Worm (Caenorhabditis elegans) whole organism, L2 larva: ENCODE results near the gene zig-3.

Experiments
- C34F6.9 ChIP-seq: fragments of 150-350 bp; optimal IDR thresholded peaks from 2 replicates; lab custom pipeline; 2014; ENCODE audit warnings: missing biosample characterization, missing genetic modification characterization
- F13H6.1 ChIP-seq: sonication (generic microtip); optimal IDR thresholded peaks from 2 replicates; lab custom pipeline; 2016; ENCODE audit warnings: missing genetic modification characterization, missing compliant biosample characterization
- ZK546.5 ChIP-seq: sonication (generic microtip); optimal IDR thresholded peaks from 2 replicates; lab custom pipeline; 2017; ENCODE audit warnings: missing biosample characterization, missing genetic modification characterization
- alr-1 ChIP-seq: fragments of 150-350 bp; optimal IDR thresholded peaks from 2 replicates; lab custom pipeline; 2014; ENCODE audit warnings: missing biosample characterization, missing genetic modification characterization
- aly-2 ChIP-seq: fragments of 150-350 bp; optimal IDR thresholded peaks from 2 replicates; lab custom pipeline; 2014; ENCODE audit warnings: missing biosample characterization, missing genetic modification characterization
- ama-1 ChIP-seq: fragments of 150-350 bp; optimal IDR thresholded peaks from 2 replicates; lab custom pipeline; 2018; ENCODE audit warnings: inconsistent platforms
- blmp-1 ChIP-seq: sonication (generic microtip); optimal IDR thresholded peaks from 2 replicates; lab custom pipeline; 2017; ENCODE audit warnings: missing genetic modification characterization, mild to moderate bottlenecking, missing compliant biosample characterization, antibody characterized with exemption, moderate library complexity; ENCODE audit not compliant: insufficient read depth
- crh-2 ChIP-seq: sonication (generic microtip); optimal IDR thresholded peaks from 2 replicates; lab custom pipeline; 2017; ENCODE audit warnings: missing biosample characterization, missing genetic modification characterization
- dmd-4 ChIP-seq: sonication (generic microtip); optimal IDR thresholded peaks from 2 replicates; lab custom pipeline; 2017; ENCODE audit warnings: missing biosample characterization, missing genetic modification characterization
- egl-27 ChIP-seq: sonication (generic microtip); optimal IDR thresholded peaks from 3 replicates; lab custom pipeline; 2017; ENCODE audit warnings: missing biosample characterization, missing genetic modification reagents, missing genetic modification characterization
- elt-1 ChIP-seq: fragments of 150-350 bp; optimal IDR thresholded peaks from 2 replicates; lab custom pipeline; 2014; ENCODE audit warnings: missing biosample characterization, missing genetic modification characterization
- fos-1 ChIP-seq: fragments of 150-350 bp; optimal IDR thresholded peaks from 2 replicates; lab custom pipeline; 2014; ENCODE audit warnings: missing biosample characterization, missing genetic modification characterization
- gmeb-1 ChIP-seq: fragments of 150-350 bp; optimal IDR thresholded peaks from 2 replicates; lab custom pipeline; 2014; ENCODE audit warnings: missing biosample characterization, missing genetic modification characterization
- lin-13 ChIP-seq: fragments of 150-350 bp; optimal IDR thresholded peaks from 2 replicates; lab custom pipeline; 2014; ENCODE audit warnings: missing biosample characterization, missing genetic modification reagents, missing genetic modification characterization
- lsy-2 ChIP-seq, 2 experiments: fragments of 150-350 bp in 1 of 2; sonication (generic microtip) in 1 of 2; optimal IDR thresholded peaks; 2 replicates each; lab custom pipeline; 2014 to 2017; ENCODE audit warnings: missing biosample characterization in 2 of 2, missing genetic modification characterization in 2 of 2
- mab-5 ChIP-seq: fragments of 150-350 bp; optimal IDR thresholded peaks from 2 replicates; lab custom pipeline; 2014; ENCODE audit warnings: missing biosample characterization, missing genetic modification characterization
- nhr-11 ChIP-seq: fragments of 150-350 bp; optimal IDR thresholded peaks from 2 replicates; lab custom pipeline; 2014; ENCODE audit warnings: missing biosample characterization, missing genetic modification characterization
- nhr-129 ChIP-seq: fragments of 150-350 bp; optimal IDR thresholded peaks from 2 replicates; lab custom pipeline; 2014; ENCODE audit warnings: missing biosample characterization, missing genetic modification characterization
- nhr-21 ChIP-seq: fragments of 150-350 bp; optimal IDR thresholded peaks from 2 replicates; lab custom pipeline; 2014; ENCODE audit warnings: missing biosample characterization, missing genetic modification characterization
- nhr-23 ChIP-seq: fragments of 150-350 bp; optimal IDR thresholded peaks from 2 replicates; lab custom pipeline; 2014; ENCODE audit warnings: missing biosample characterization, missing genetic modification reagents, missing genetic modification characterization
- nhr-237 ChIP-seq: fragments of 150-350 bp; optimal IDR thresholded peaks from 2 replicates; lab custom pipeline; 2014; ENCODE audit warnings: missing biosample characterization, missing genetic modification characterization
- nhr-25 ChIP-seq: fragments of 150-350 bp; sonication (generic microtip); optimal IDR thresholded peaks from 3 replicates; lab custom pipeline; 2014; ENCODE audit warnings: missing biosample characterization, missing genetic modification characterization
- nhr-6 ChIP-seq: fragments of 150-350 bp; optimal IDR thresholded peaks from 2 replicates; lab custom pipeline; 2014; ENCODE audit warnings: missing biosample characterization, missing genetic modification characterization
- sem-4 ChIP-seq: fragments of 150-350 bp; optimal IDR thresholded peaks from 2 replicates; lab custom pipeline; 2014; ENCODE audit warnings: missing biosample characterization, missing genetic modification reagents, missing genetic modification characterization
- sma-3 ChIP-seq: sonication (generic microtip); optimal IDR thresholded peaks from 2 replicates; lab custom pipeline; 2016; ENCODE audit warnings: missing genetic modification reagents, missing genetic modification characterization, missing compliant biosample characterization
- sma-9 ChIP-seq, 2 experiments: fragments of 150-350 bp in 1 of 2; sonication (generic microtip) in 1 of 2; optimal IDR thresholded peaks; 2 replicates each; lab custom pipeline; 2014 to 2016; ENCODE audit warnings: missing genetic modification characterization in 2 of 2, mild to moderate bottlenecking in 1 of 2, missing biosample characterization in 1 of 2, missing compliant biosample characterization in 1 of 2, missing genetic modification reagents in 1 of 2, moderate library complexity in 1 of 2
- zag-1 ChIP-seq: fragments of 150-350 bp; optimal IDR thresholded peaks from 2 replicates; lab custom pipeline; 2014; ENCODE audit warnings: missing biosample characterization, missing genetic modification characterization
- ztf-11 ChIP-seq: sonication (generic microtip); optimal IDR thresholded peaks from 2 replicates; lab custom pipeline; 2017; ENCODE audit warnings: missing biosample characterization, missing genetic modification characterization
- ztf-4 ChIP-seq: fragments of 150-350 bp; optimal IDR thresholded peaks from 2 replicates; lab custom pipeline; 2014; ENCODE audit warnings: missing biosample characterization, missing genetic modification characterization

The zig-3 gene

ce11 chrX:7951578-7951977, 21.0 kb downstream of the zig-3 start (continued):
- TF ChIP-seq nhr-23 (tag; lab: Kevin White, UChicago) (no peak), ztf-11 (tag; lab: Kevin White, UChicago) (no peak), mab-5 (tag; lab: Kevin White, UChicago) (peak; percentile 64)
- TF ChIP-seq, all 48 proteins: peak for 23

DNA sequence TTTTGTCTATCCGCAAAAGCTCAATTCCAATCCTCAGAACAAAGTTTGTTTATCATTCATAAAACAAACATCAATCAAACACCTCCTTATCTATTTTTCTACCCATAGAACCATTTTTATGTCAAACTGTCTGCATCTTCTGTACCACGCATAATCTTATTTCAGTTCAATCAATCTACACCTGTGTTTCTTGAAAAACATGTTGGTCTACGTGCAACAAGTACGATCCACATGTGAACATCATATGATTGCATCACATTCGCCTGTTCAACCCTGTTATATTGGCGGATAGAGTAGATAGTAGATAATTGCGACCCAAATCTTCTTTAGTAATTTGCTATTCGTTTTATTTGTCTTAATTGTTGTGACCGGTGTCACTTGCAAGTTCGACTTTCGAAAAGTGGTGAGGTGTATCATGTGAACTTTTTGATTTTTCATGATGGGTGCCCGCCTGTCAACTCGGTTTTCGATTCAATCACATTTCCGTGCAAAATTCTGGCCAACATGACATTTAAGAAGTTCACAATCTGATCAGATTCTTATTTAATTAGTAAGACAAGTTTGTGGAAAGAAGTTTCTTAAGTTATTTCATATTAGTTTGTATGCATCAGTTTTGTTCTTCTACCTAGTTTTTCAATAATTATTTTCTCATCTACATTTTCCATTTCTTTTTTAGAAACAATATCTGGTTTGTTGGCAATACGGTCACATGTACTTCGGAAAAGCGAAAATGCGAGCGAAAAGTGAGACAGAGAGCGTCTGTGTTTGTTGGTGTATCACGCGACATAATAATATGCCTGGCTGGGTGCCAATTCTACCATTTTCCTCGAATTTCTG, 21.9 kb downstream of the zig-3 start:
- TF ChIP-seq nhr-129 (peak; percentile 99), crh-2 (peak; percentile 68), nhr-21 (tag; lab: Kevin White, UChicago) (peak; percentile 72), lsy-2 (tag; optimal IDR thresholded peaks at IDR 0.05; lab: Kevin White, UChicago) (peak in 1 of 2 experiments; percentile 8), ztf-4 (tag; lab: Kevin White, UChicago) (no peak), gmeb-1 (tag; lab: Kevin White, UChicago) (peak; percentile 49), nhr-6 (tag; lab: Kevin White, UChicago) (peak; percentile 69), blmp-1 (peak; percentile 52), nhr-25 (tag; lab: Kevin White, UChicago) (peak; percentile 91), C34F6.9 (tag; lab: Kevin White, UChicago) (peak; percentile 13), elt-1 (tag; lab: Kevin White, UChicago) (no peak), alr-1 (no peak), sma-9 (GFP tag; optimal IDR thresholded peaks at IDR 0.05; lab: Kevin White, UChicago) (peak; percentile 83), sma-9 (tag; optimal IDR thresholded peaks at IDR 0.05; lab: Kevin White, UChicago) (no peak), sma-3 (GFP tag; lab: Kevin White, UChicago) (peak; percentile 66)
- TF ChIP-seq, all 48 proteins: peak for 11

ce11 chrX:7953063-7953337, 22.4 kb downstream of the zig-3 start:
- TF ChIP-seq aly-2 (tag; lab: Kevin White, UChicago) (no peak), ZK546.5 (tag; lab: Kevin White, UChicago) (no peak), ztf-11 (tag; lab: Kevin White, UChicago) (no peak), ama-1 (no peak), nhr-11 (tag; lab: Kevin White, UChicago) (no peak), egl-27 (no peak), gmeb-1 (tag; lab: Kevin White, UChicago) (no peak), lsy-2 (tag; optimal IDR thresholded peaks at IDR 0.05; lab: Kevin White, UChicago) (peak in 1 of 2 experiments; percentile 30), nhr-237 (tag; lab: Kevin White, UChicago) (no peak)

ce11 chrX:7953695-7954094, 23.1 kb downstream of the zig-3 start:
- TF ChIP-seq nhr-11 (tag; lab: Kevin White, UChicago) (no peak), lin-13 (GFP tag; lab: Kevin White, UChicago) (no peak), zag-1 (tag; lab: Kevin White, UChicago) (no peak)

- TF ChIP-seq nhr-6 (tag; lab: Kevin White, UChicago) (no peak), zag-1 (tag; lab: Kevin White, UChicago) (no peak), alr-1 (no peak), sem-4 (peak; percentile 9), F13H6.1 (tag; lab: Kevin White, UChicago) (peak; percentile 22), lsy-2 (tag; optimal IDR thresholded peaks at IDR 0.05; lab: Kevin White, UChicago) (peak in 1 of 2 experiments; percentile 31), mab-5 (tag; lab: Kevin White, UChicago) (peak; percentile 23), ztf-11 (tag; lab: Kevin White, UChicago) (no peak), ama-1 (peak; percentile 49), nhr-129 (peak; percentile 58)
Measured at ce11 chrX:7954328-7954727, 23.8 kb downstream of the zig-3 start, which contains the start of gene dct-1. dct-1 (plus strand) TSS chrX:7954354.

ce11 chrX:7956449-7956848, 25.9 kb downstream of the zig-3 start:
- no peak for TF ChIP-seq egl-27
- no peak for TF ChIP-seq dmd-4 (tag; lab: Kevin White, UChicago)
- no peak for TF ChIP-seq fos-1 (tag; lab: Kevin White, UChicago)
- peak; percentile 31 for TF ChIP-seq nhr-129
- TF ChIP-seq ztf-11 (tag; lab: Kevin White, UChicago): no peak
